Worm (Caenorhabditis elegans): Measurements from ENCODE around the gene lgc-44.

DNA sequence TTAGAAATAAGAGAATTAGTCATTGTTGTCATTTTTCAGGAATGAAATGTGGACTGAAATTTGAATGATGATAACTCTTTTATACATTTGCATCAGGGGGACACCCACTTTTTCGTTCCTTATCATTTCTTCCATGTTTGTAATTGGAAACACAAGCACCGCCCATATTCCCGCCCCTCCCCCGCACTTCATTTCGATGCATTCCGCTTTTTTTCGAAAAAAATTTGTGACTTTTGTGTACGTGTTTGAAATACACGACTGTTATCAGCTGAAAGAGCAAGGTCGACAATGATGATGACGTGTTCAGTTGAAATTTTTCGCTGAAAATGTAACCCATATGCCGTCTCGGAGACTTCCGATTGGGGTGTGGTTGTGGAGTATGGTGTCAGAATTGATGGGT lies 21.7 kb downstream of the lgc-44 start, which contains the start of gene zip-10:
- TF ChIP-seq lin-29 (GFP tag; IDR thresholded peaks at IDR 0.05) = no peak
- no peak for TF ChIP-seq dpl-1 (GFP tag; optimal IDR thresholded peaks at IDR 0.05)
- TF ChIP-seq ZK546.5 (tag; optimal IDR thresholded peaks at IDR 0.05) = no peak
- no peak for TF ChIP-seq F49E8.2 (tag; optimal IDR thresholded peaks at IDR 0.05; ENCODE audit: borderline replicate concordance)
- TF ChIP-seq pha-4 (GFP tag; IDR thresholded peaks at IDR 0.05) = no peak
- TF ChIP-seq pha-4 (tag; optimal IDR thresholded peaks at IDR 0.05) = no peak
- TF ChIP-seq lim-7 (GFP tag; IDR thresholded peaks at IDR 0.05) = no peak
- TF ChIP-seq unc-39 (tag; optimal IDR thresholded peaks at IDR 0.05) = no peak
- no peak for TF ChIP-seq skn-1 (tag; optimal IDR thresholded peaks at IDR 0.05)
- no peak for TF ChIP-seq lin-39 (tag; optimal IDR thresholded peaks at IDR 0.05)
- TF ChIP-seq nhr-42 (GFP tag; IDR thresholded peaks at IDR 0.05) = no peak
- peak; percentile 10 for TF ChIP-seq ztf-7 (tag; optimal IDR thresholded peaks at IDR 0.05)
- no peak for TF ChIP-seq daf-12 (tag; optimal IDR thresholded peaks at IDR 0.05)

Data from whole organism, L4 larva.